Fruit fly (Drosophila melanogaster): ENCODE measurements around the gene CG7432.
A peak's percentile ranks its signal among the peaks of the same experiment; 100 is the strongest.

dm6 chr3R:19627792-19628522 is 36.9 kb upstream of the CG7432 start:
- TF ChIP-seq Clk (GFP tag; optimal IDR thresholded peaks at IDR 0.05) (no peak), tj (GFP tag; optimal IDR thresholded peaks at IDR 0.05) (no peak), toe (GFP tag; optimal IDR thresholded peaks at IDR 0.05) (no peak), cnc (optimal IDR thresholded peaks at IDR 0.05) (no peak), cic (GFP tag; optimal IDR thresholded peaks at IDR 0.05) (no peak), CG12768 (GFP tag; optimal IDR thresholded peaks at IDR 0.05) (no peak), Mnt (GFP tag; optimal IDR thresholded peaks at IDR 0.05) (no peak), CG14711 (tag; optimal IDR thresholded peaks at IDR 0.05) (no peak), ovo (GFP tag; optimal IDR thresholded peaks at IDR 0.05) (no peak), pad (GFP tag; optimal IDR thresholded peaks at IDR 0.05) (peak; percentile 7), kay (GFP tag; ENCODE audit: borderline replicate concordance) (peak; percentile 23)

Measured in whole organism, adult.